1 fruit fly cellular context compared by ENCODE assay signal in the genomic region with DNA sequence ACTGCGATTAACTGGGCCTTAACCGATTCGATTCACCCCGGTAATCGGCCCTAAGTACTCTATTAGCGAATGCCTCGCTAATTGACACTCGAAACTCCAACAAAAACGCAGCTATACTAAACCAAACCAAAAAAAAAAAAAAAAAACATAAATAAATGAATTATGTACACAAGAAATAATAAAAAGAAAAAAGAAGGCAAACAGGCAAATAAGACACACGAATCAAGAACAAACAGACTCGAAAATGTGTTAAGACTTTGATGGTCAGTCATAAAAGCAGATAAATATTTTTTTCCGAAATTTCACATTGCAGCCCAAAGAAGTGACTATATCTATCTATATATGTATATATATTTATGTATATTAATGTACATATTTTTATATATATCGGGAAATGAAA.
A peak's percentile ranks its signal among the peaks of the same experiment; 100 is the strongest.
TF ChIP-seq lines count a peak whose summit lies in the region.

No protein-coding gene starts in this region.

TF ChIP-seq in whole organism, embryonic, 481 proteins besides CTCF, POLR2A, EP300 and RAD21 (continued from another document and continues in another):
- TF ChIP-seq CG9876 (GFP tag; optimal IDR thresholded peaks at IDR 0.05; lab: Kevin White, UChicago) (no peak), HLH3B (GFP tag; IDR thresholded peaks at IDR 0.05; lab: Robert Waterston, UW) (no peak), sens-2 (GFP tag; IDR thresholded peaks at IDR 0.05; lab: Robert Waterston, UW) (no peak), CG4707 (GFP tag; optimal IDR thresholded peaks at IDR 0.05; lab: Kevin White, UChicago) (no peak), CG3407 (GFP tag; optimal IDR thresholded peaks at IDR 0.05; lab: Kevin White, UChicago) (peak; percentile 18), Dip2 (GFP tag; IDR thresholded peaks at IDR 0.05; lab: Robert Waterston, UW) (no peak), CG16815 (GFP tag; optimal IDR thresholded peaks at IDR 0.05; lab: Kevin White, UChicago) (no peak), BEAF-32 (GFP tag; optimal IDR thresholded peaks at IDR 0.05; lab: Kevin White, UChicago) (no peak), Dll (GFP tag; IDR thresholded peaks at IDR 0.05; lab: Robert Waterston, UW; ENCODE audit: partially characterized antibody) (no peak), br (optimal IDR thresholded peaks at IDR 0.05; lab: Kevin White, UChicago) (no peak), CG32767 (GFP tag; IDR thresholded peaks at IDR 0.05; lab: Robert Waterston, UW) (no peak), CG31441 (GFP tag; IDR thresholded peaks at IDR 0.05; lab: Robert Waterston, UW) (no peak), Blimp-1 (GFP tag; optimal IDR thresholded peaks at IDR 0.05; lab: Kevin White, UChicago) (peak; percentile 14), schlank (tag; optimal IDR thresholded peaks at IDR 0.05; lab: Kevin White, UChicago) (no peak), Atf-2 (GFP tag; optimal IDR thresholded peaks at IDR 0.05; lab: Kevin White, UChicago) (no peak), CG3163 (GFP tag; optimal IDR thresholded peaks at IDR 0.05; lab: Kevin White, UChicago) (no peak), btn (GFP tag; optimal IDR thresholded peaks at IDR 0.05; lab: Kevin White, UChicago) (no peak), Drgx (GFP tag; IDR thresholded peaks at IDR 0.05; lab: Robert Waterston, UW) (no peak), Sox100B (GFP tag; optimal IDR thresholded peaks at IDR 0.05; lab: Kevin White, UChicago) (peak; percentile 13), Doc2 (GFP tag; IDR thresholded peaks at IDR 0.05; lab: Robert Waterston, UW) (no peak), CG11504 (tag; optimal IDR thresholded peaks at IDR 0.05; lab: Kevin White, UChicago) (peak; percentile 13), CG10431 (GFP tag; optimal IDR thresholded peaks at IDR 0.05; lab: Kevin White, UChicago) (no peak), ap (GFP tag; IDR thresholded peaks at IDR 0.05; lab: Robert Waterston, UW) (no peak), Ada2b (GFP tag; IDR thresholded peaks at IDR 0.05; lab: Robert Waterston, UW) (no peak), run (tag; optimal IDR thresholded peaks at IDR 0.05; lab: Kevin White, UChicago) (no peak), CG13296 (GFP tag; optimal IDR thresholded peaks at IDR 0.05; lab: Kevin White, UChicago) (peak; percentile 54), CG2202 (tag; optimal IDR thresholded peaks at IDR 0.05; lab: Kevin White, UChicago) (no peak), CG14965 (GFP tag; optimal IDR thresholded peaks at IDR 0.05; lab: Kevin White, UChicago; ENCODE audit: borderline replicate concordance) (no peak), CG7745 (tag; optimal IDR thresholded peaks at IDR 0.05; lab: Kevin White, UChicago) (no peak), Dbx (GFP tag; IDR thresholded peaks at IDR 0.05; lab: Robert Waterston, UW) (no peak), CG3838 (GFP tag; optimal IDR thresholded peaks at IDR 0.05; lab: Kevin White, UChicago) (no peak), CG6654 (GFP tag; optimal IDR thresholded peaks at IDR 0.05; lab: Kevin White, UChicago) (no peak), CG1647 (GFP tag; optimal IDR thresholded peaks at IDR 0.05; lab: Kevin White, UChicago) (no peak), aop (GFP tag; IDR thresholded peaks at IDR 0.05; lab: Robert Waterston, UW) (no peak), salm (tag; optimal IDR thresholded peaks at IDR 0.05; lab: Kevin White, UChicago) (no peak), CG3281 (GFP tag; optimal IDR thresholded peaks at IDR 0.05; lab: Kevin White, UChicago) (peak; percentile 22), CG11695 (GFP tag; IDR thresholded peaks at IDR 0.05; lab: Robert Waterston, UW) (no peak), sd (tag; optimal IDR thresholded peaks at IDR 0.05; lab: Kevin White, UChicago) (no peak), CG1602 (GFP tag; optimal IDR thresholded peaks at IDR 0.05; lab: Kevin White, UChicago) (no peak), pan (optimal IDR thresholded peaks at IDR 0.05; lab: Kevin White, UChicago) (no peak), pan (GFP tag; optimal IDR thresholded peaks at IDR 0.05 in 1 of 2, IDR thresholded peaks at IDR 0.05 in 1 of 2) (no peak), CG31365 (tag; optimal IDR thresholded peaks at IDR 0.05; lab: Kevin White, UChicago) (no peak), Atf6 (GFP tag; IDR thresholded peaks at IDR 0.05; lab: Robert Waterston, UW) (peak; percentile 43; the same call in 1 of the 2 replicates), NC2α (GFP tag; optimal IDR thresholded peaks at IDR 0.05; lab: Kevin White, UChicago) (no peak), Side (GFP tag; optimal IDR thresholded peaks at IDR 0.05; lab: Kevin White, UChicago) (no peak), twi (tag; optimal IDR thresholded peaks at IDR 0.05; lab: Kevin White, UChicago) (no peak), bsh (GFP tag; optimal IDR thresholded peaks at IDR 0.05; lab: Kevin White, UChicago) (no peak), Chrac-16 (GFP tag; optimal IDR thresholded peaks at IDR 0.05; lab: Kevin White, UChicago) (no peak), Rx (GFP tag; IDR thresholded peaks at IDR 0.05; lab: Robert Waterston, UW) (no peak), CG15514 (GFP tag; optimal IDR thresholded peaks at IDR 0.05; lab: Kevin White, UChicago) (peak; percentile 24), cwo (GFP tag; optimal IDR thresholded peaks at IDR 0.05; lab: Kevin White, UChicago) (no peak), fu2 (GFP tag; optimal IDR thresholded peaks at IDR 0.05; lab: Kevin White, UChicago) (no peak), lilli (GFP tag; optimal IDR thresholded peaks at IDR 0.05; lab: Kevin White, UChicago) (no peak), Ets65A (GFP tag; lab: Kevin White, UChicago) (no peak), CG3847 (GFP tag; IDR thresholded peaks at IDR 0.05; lab: Robert Waterston, UW) (no peak), dpn (GFP tag; optimal IDR thresholded peaks at IDR 0.05; lab: Kevin White, UChicago) (no peak), gro (GFP tag; optimal IDR thresholded peaks at IDR 0.05; lab: Kevin White, UChicago) (no peak), unpg (GFP tag; optimal IDR thresholded peaks at IDR 0.05; lab: Kevin White, UChicago) (peak; percentile 15), CG2120 (GFP tag; optimal IDR thresholded peaks at IDR 0.05; lab: Kevin White, UChicago) (no peak), CG10321 (GFP tag; IDR thresholded peaks at IDR 0.05; lab: Robert Waterston, UW) (no peak), C15 (GFP tag; IDR thresholded peaks at IDR 0.05; lab: Robert Waterston, UW) (no peak), Aef1 (GFP tag; IDR thresholded peaks at IDR 0.05; lab: Robert Waterston, UW) (no peak), wdn (GFP tag; IDR thresholded peaks at IDR 0.05; lab: Robert Waterston, UW) (no peak), Dad (GFP tag; optimal IDR thresholded peaks at IDR 0.05; lab: Kevin White, UChicago) (no peak), CG4730 (GFP tag; IDR thresholded peaks at IDR 0.05; lab: Robert Waterston, UW) (no peak), fru (optimal IDR thresholded peaks at IDR 0.05; lab: Kevin White, UChicago) (no peak), CG12391 (tag; optimal IDR thresholded peaks at IDR 0.05; lab: Kevin White, UChicago) (no peak), HmgD (GFP tag; optimal IDR thresholded peaks at IDR 0.05; lab: Kevin White, UChicago) (no peak), stwl (tag; optimal IDR thresholded peaks at IDR 0.05; lab: Kevin White, UChicago) (no peak), tna (GFP tag; IDR thresholded peaks at IDR 0.05; lab: Robert Waterston, UW; ENCODE audit: partially characterized antibody) (no peak), phol (tag; optimal IDR thresholded peaks at IDR 0.05; lab: Kevin White, UChicago) (no peak), tll (GFP tag; optimal IDR thresholded peaks at IDR 0.05; lab: Kevin White, UChicago) (no peak), mam (GFP tag; optimal IDR thresholded peaks at IDR 0.05; lab: Kevin White, UChicago) (no peak), CG31388 (GFP tag; optimal IDR thresholded peaks at IDR 0.05; lab: Kevin White, UChicago) (no peak), vfl (GFP tag; optimal IDR thresholded peaks at IDR 0.05; lab: Kevin White, UChicago) (no peak), Meics (GFP tag; optimal IDR thresholded peaks at IDR 0.05; lab: Kevin White, UChicago) (peak; percentile 15), CG31224 (GFP tag; IDR thresholded peaks at IDR 0.05; lab: Robert Waterston, UW) (no peak), ash1 (GFP tag; optimal IDR thresholded peaks at IDR 0.05; lab: Kevin White, UChicago) (no peak), CG15269 (tag; optimal IDR thresholded peaks at IDR 0.05; lab: Kevin White, UChicago) (peak; percentile 40), fd3F (GFP tag; optimal IDR thresholded peaks at IDR 0.05; lab: Kevin White, UChicago) (peak; percentile 16), ato (GFP tag; IDR thresholded peaks at IDR 0.05; lab: Robert Waterston, UW; ENCODE audit: partially characterized antibody) (no peak), croc (GFP tag; conservative IDR thresholded peaks at IDR 0.05; lab: Robert Waterston, UW) (no peak), Adf1 (GFP tag; IDR thresholded peaks at IDR 0.05; lab: Robert Waterston, UW) (no peak), CG7928 (GFP tag; optimal IDR thresholded peaks at IDR 0.05; lab: Kevin White, UChicago) (no peak), CG2116 (GFP tag; optimal IDR thresholded peaks at IDR 0.05; lab: Kevin White, UChicago) (no peak), seq (GFP tag; IDR thresholded peaks at IDR 0.05; lab: Robert Waterston, UW) (peak; percentile 51; the same call in 1 of the 2 replicates), Fer3 (tag; optimal IDR thresholded peaks at IDR 0.05; lab: Kevin White, UChicago) (peak; percentile 28), CG11456 (GFP tag; IDR thresholded peaks at IDR 0.05; lab: Robert Waterston, UW) (no peak), CG7786 (GFP tag; optimal IDR thresholded peaks at IDR 0.05; lab: Kevin White, UChicago) (no peak), CG17568 (GFP tag; optimal IDR thresholded peaks at IDR 0.05; lab: Kevin White, UChicago) (peak; percentile 18), CG30020 (tag; optimal IDR thresholded peaks at IDR 0.05; lab: Kevin White, UChicago) (no peak), knrl (GFP tag; IDR thresholded peaks at IDR 0.05; lab: Robert Waterston, UW; ENCODE audit: partially characterized antibody) (no peak), CG12659 (GFP tag; optimal IDR thresholded peaks at IDR 0.05; lab: Kevin White, UChicago) (peak; percentile 8), gem (tag; optimal IDR thresholded peaks at IDR 0.05; lab: Kevin White, UChicago) (peak; percentile 36), CG17186 (GFP tag; optimal IDR thresholded peaks at IDR 0.05; lab: Kevin White, UChicago) (no peak), gce (GFP tag; IDR thresholded peaks at IDR 0.05; lab: Robert Waterston, UW) (no peak), gsb-n (tag; optimal IDR thresholded peaks at IDR 0.05; lab: Kevin White, UChicago) (no peak), trh (GFP tag; optimal IDR thresholded peaks at IDR 0.05; lab: Kevin White, UChicago) (no peak), CG10147 (GFP tag; optimal IDR thresholded peaks at IDR 0.05; lab: Kevin White, UChicago) (no peak), CG12155 (GFP tag; optimal IDR thresholded peaks at IDR 0.05; lab: Kevin White, UChicago) (no peak), jumu (GFP tag; optimal IDR thresholded peaks at IDR 0.05; lab: Kevin White, UChicago) (no peak), CG32532 (GFP tag; IDR thresholded peaks at IDR 0.05; lab: Robert Waterston, UW) (no peak), onecut (GFP tag; IDR thresholded peaks at IDR 0.05; lab: Robert Waterston, UW) (no peak), Sry-δ (GFP tag; optimal IDR thresholded peaks at IDR 0.05; lab: Kevin White, UChicago) (no peak), ci (GFP tag; IDR thresholded peaks at IDR 0.05; lab: Robert Waterston, UW) (no peak), dmrt11E (tag; optimal IDR thresholded peaks at IDR 0.05; lab: Kevin White, UChicago) (no peak), CG11093 (GFP tag; IDR thresholded peaks at IDR 0.05; lab: Robert Waterston, UW) (no peak), Awh (GFP tag; IDR thresholded peaks at IDR 0.05; lab: Robert Waterston, UW) (no peak), Doc3 (GFP tag; IDR thresholded peaks at IDR 0.05; lab: Robert Waterston, UW; ENCODE audit: partially characterized antibody) (no peak), Lhr (GFP tag; optimal IDR thresholded peaks at IDR 0.05; lab: Kevin White, UChicago) (no peak), gcm2 (GFP tag; optimal IDR thresholded peaks at IDR 0.05; lab: Kevin White, UChicago) (no peak), usp (GFP tag; optimal IDR thresholded peaks at IDR 0.05; lab: Kevin White, UChicago) (no peak), Nf-YA (GFP tag; IDR thresholded peaks at IDR 0.05; lab: Robert Waterston, UW) (no peak), CG3726 (GFP tag; IDR thresholded peaks at IDR 0.05; lab: Robert Waterston, UW) (no peak), prd (optimal IDR thresholded peaks at IDR 0.05; lab: Kevin White, UChicago) (no peak), prd (GFP tag; IDR thresholded peaks at IDR 0.05; lab: Robert Waterston, UW) (no peak), chn (GFP tag; optimal IDR thresholded peaks at IDR 0.05; lab: Kevin White, UChicago) (no peak), amos (GFP tag; IDR thresholded peaks at IDR 0.05; lab: Robert Waterston, UW; ENCODE audit: partially characterized antibody) (no peak), CG9437 (GFP tag; optimal IDR thresholded peaks at IDR 0.05; lab: Kevin White, UChicago) (no peak), CG5245 (GFP tag; optimal IDR thresholded peaks at IDR 0.05; lab: Kevin White, UChicago) (no peak), Opbp (GFP tag; IDR thresholded peaks at IDR 0.05; lab: Robert Waterston, UW; ENCODE audit: partially characterized antibody) (no peak), Mes4 (GFP tag; optimal IDR thresholded peaks at IDR 0.05; lab: Kevin White, UChicago) (no peak), D19B (GFP tag; optimal IDR thresholded peaks at IDR 0.05; lab: Kevin White, UChicago) (no peak), Dp (GFP tag; optimal IDR thresholded peaks at IDR 0.05; lab: Kevin White, UChicago) (no peak), CG34422 (GFP tag; IDR thresholded peaks at IDR 0.05; lab: Robert Waterston, UW) (no peak), CG13123 (GFP tag; optimal IDR thresholded peaks at IDR 0.05; lab: Kevin White, UChicago) (no peak), p53 (GFP tag; optimal IDR thresholded peaks at IDR 0.05; lab: Kevin White, UChicago) (no peak), Kr (GFP tag; optimal IDR thresholded peaks at IDR 0.05; lab: Kevin White, UChicago) (no peak), al (GFP tag; IDR thresholded peaks at IDR 0.05; lab: Robert Waterston, UW) (no peak), Hr3 (GFP tag; optimal IDR thresholded peaks at IDR 0.05; lab: Kevin White, UChicago) (no peak), Hsf (GFP tag; optimal IDR thresholded peaks at IDR 0.05; lab: Kevin White, UChicago) (no peak), MBD-R2 (GFP tag; IDR thresholded peaks at IDR 0.05; lab: Robert Waterston, UW) (no peak), CG9817 (tag; optimal IDR thresholded peaks at IDR 0.05; lab: Kevin White, UChicago) (peak; percentile 3), CG16779 (GFP tag; IDR thresholded peaks at IDR 0.05; lab: Robert Waterston, UW) (no peak), chif (GFP tag; optimal IDR thresholded peaks at IDR 0.05; lab: Kevin White, UChicago) (no peak), caup (GFP tag; optimal IDR thresholded peaks at IDR 0.05; lab: Kevin White, UChicago; ENCODE audit: severe bottlenecking) (no peak)
